Fruit fly (Drosophila melanogaster) whole organism, embryonic: ENCODE measurements around the gene scpr-B.

Experiments
- Abd-B ChIP-seq: fragments of 200-800 bp; sonication (Bioruptor generic); optimal IDR thresholded peaks from 2 replicates; lab custom pipeline; 2018; ENCODE audit warnings: missing biosample characterization, mild to moderate bottlenecking, missing genetic modification characterization, moderate library complexity
- Antp ChIP-seq: fragments of 200-800 bp; sonication (Bioruptor generic); optimal IDR thresholded peaks from 3 replicates; lab custom pipeline; 2016; ENCODE audit warnings: missing biosample characterization, missing genetic modification characterization
- BtbVII ChIP-seq: fragments of 200-800 bp; sonication (Bioruptor generic); optimal IDR thresholded peaks from 3 replicates; lab custom pipeline; 2017; ENCODE audit warnings: missing biosample characterization, mild to moderate bottlenecking, missing genetic modification characterization
- CG1024 ChIP-seq: fragments of 200-800 bp; sonication (Bioruptor generic); IDR thresholded peaks from 2 replicates; pipeline ENCODE4 v1.3.6; 2022; ENCODE audit warnings: missing biosample characterization, missing genetic modification characterization
- CG10565 ChIP-seq: fragments of 200-800 bp; sonication (Bioruptor generic); optimal IDR thresholded peaks from 3 replicates; lab custom pipeline; 2016; ENCODE audit warnings: missing biosample characterization, mild to moderate bottlenecking, missing genetic modification characterization
- CG10959 ChIP-seq: fragments of 200-800 bp; sonication (Bioruptor generic); IDR thresholded peaks from 2 replicates; pipeline ENCODE4 v1.3.6; 2022; ENCODE audit warnings: missing biosample characterization, missing genetic modification characterization
- CG12219 ChIP-seq: fragments of 200-800 bp; sonication (Bioruptor generic); optimal IDR thresholded peaks from 3 replicates; lab custom pipeline; 2018; ENCODE audit warnings: missing biosample characterization, mild to moderate bottlenecking, missing genetic modification characterization
- CG1233 ChIP-seq: fragments of 200-800 bp; sonication (Bioruptor generic); optimal IDR thresholded peaks from 4 replicates; lab custom pipeline; 2018; ENCODE audit warnings: missing biosample characterization, mild to moderate bottlenecking, missing genetic modification characterization
- CG13123 ChIP-seq: fragments of 200-800 bp; sonication (Bioruptor generic); optimal IDR thresholded peaks from 2 replicates; lab custom pipeline; 2016; ENCODE audit warnings: missing biosample characterization, missing genetic modification characterization
- CG13894 ChIP-seq: fragments of 200-800 bp; sonication (Bioruptor generic); optimal IDR thresholded peaks from 3 replicates; lab custom pipeline; 2018; ENCODE audit warnings: missing biosample characterization, mild to moderate bottlenecking, missing genetic modification characterization, moderate library complexity
- CG14014 ChIP-seq: fragments of 200-800 bp; sonication (Bioruptor generic); IDR thresholded peaks from 2 replicates; pipeline ENCODE4 v1.3.6; 2022; ENCODE audit warnings: missing biosample characterization, missing genetic modification characterization
- CG14441 ChIP-seq: fragments of 200-800 bp; sonication (Bioruptor generic); IDR thresholded peaks from 2 replicates; pipeline ENCODE4 v1.3.6; 2022; ENCODE audit warnings: missing biosample characterization, missing genetic modification characterization
- CG15011 ChIP-seq: fragments of 200-800 bp; sonication (Bioruptor generic); optimal IDR thresholded peaks from 3 replicates; lab custom pipeline; 2018; ENCODE audit warnings: missing biosample characterization, mild to moderate bottlenecking, missing genetic modification characterization
- CG2678 ChIP-seq: fragments of 200-800 bp; sonication (Bioruptor generic); optimal IDR thresholded peaks from 3 replicates; lab custom pipeline; 2019; ENCODE audit warnings: missing biosample characterization, mild to moderate bottlenecking, missing genetic modification characterization, moderate library complexity
- CG30403 ChIP-seq: fragments of 200-800 bp; sonication (Bioruptor generic); optimal IDR thresholded peaks from 3 replicates; lab custom pipeline; 2016; ENCODE audit warnings: missing biosample characterization, missing genetic modification characterization
- CG3163 ChIP-seq: fragments of 200-800 bp; sonication (Bioruptor generic); optimal IDR thresholded peaks from 3 replicates; lab custom pipeline; 2016; ENCODE audit warnings: missing biosample characterization, missing genetic modification characterization
- CG32772 ChIP-seq: fragments of 200-800 bp; sonication (Bioruptor generic); IDR thresholded peaks from 2 replicates; pipeline ENCODE4 v1.3.6; 2022; ENCODE audit warnings: missing biosample characterization, missing genetic modification characterization
- CG4282 ChIP-seq: fragments of 200-800 bp; sonication (Bioruptor generic); optimal IDR thresholded peaks from 2 replicates; lab custom pipeline; 2016; ENCODE audit warnings: missing biosample characterization, missing genetic modification characterization
- CG6654 ChIP-seq: fragments of 200-800 bp; sonication (Bioruptor generic); optimal IDR thresholded peaks from 2 replicates; lab custom pipeline; 2017; ENCODE audit warnings: missing biosample characterization, mild to moderate bottlenecking, missing genetic modification characterization
- CG6854 ChIP-seq: fragments of 200-800 bp; sonication (Bioruptor generic); optimal IDR thresholded peaks from 3 replicates; lab custom pipeline; 2017; ENCODE audit warnings: missing biosample characterization, mild to moderate bottlenecking, missing genetic modification characterization
- CG7556 ChIP-seq: fragments of 200-800 bp; sonication (Bioruptor generic); optimal IDR thresholded peaks from 2 replicates; lab custom pipeline; 2017; ENCODE audit warnings: missing biosample characterization, mild to moderate bottlenecking, missing genetic modification characterization
- CG7928 ChIP-seq: fragments of 200-800 bp; sonication (Bioruptor generic); optimal IDR thresholded peaks from 2 replicates; lab custom pipeline; 2017; ENCODE audit warnings: missing biosample characterization, mild to moderate bottlenecking, missing genetic modification characterization
- CG8478 ChIP-seq: fragments of >200 bp; optimal IDR thresholded peaks from 2 replicates; lab custom pipeline; 2018
- CG8944 ChIP-seq: fragments of 200-800 bp; sonication (Bioruptor generic); optimal IDR thresholded peaks from 3 replicates; lab custom pipeline; 2016; ENCODE audit warnings: missing biosample characterization, missing genetic modification characterization
- CG9609 ChIP-seq: fragments of 200-800 bp; sonication (Bioruptor generic); optimal IDR thresholded peaks from 3 replicates; lab custom pipeline; 2016; ENCODE audit warnings: missing biosample characterization, missing genetic modification characterization
- Chrac-16 ChIP-seq: fragments of 200-800 bp; sonication (Bioruptor generic); optimal IDR thresholded peaks from 3 replicates; lab custom pipeline; 2016; ENCODE audit warnings: missing biosample characterization, missing genetic modification characterization
- Hey ChIP-seq: fragments of 200-800 bp; sonication (Bioruptor generic); optimal IDR thresholded peaks from 3 replicates; lab custom pipeline; 2018; ENCODE audit warnings: missing biosample characterization, mild to moderate bottlenecking, missing genetic modification characterization
- Jarid2 ChIP-seq: fragments of 200-800 bp; sonication (Bioruptor generic); optimal IDR thresholded peaks from 3 replicates; lab custom pipeline; 2017; ENCODE audit warnings: mild to moderate bottlenecking, missing biosample characterization, missing genetic modification reagents, missing genetic modification characterization
- Mes4 ChIP-seq: fragments of 200-800 bp; sonication (Bioruptor generic); optimal IDR thresholded peaks from 2 replicates; lab custom pipeline; 2016; ENCODE audit warnings: missing biosample characterization, missing genetic modification characterization
- YL-1 ChIP-seq: fragments of 200-800 bp; sonication (Bioruptor generic); optimal IDR thresholded peaks from 3 replicates; lab custom pipeline; 2017; ENCODE audit warnings: missing biosample characterization, mild to moderate bottlenecking, missing genetic modification characterization
- aop ChIP-seq: fragments of 200-800 bp; sonication (Bioruptor generic); IDR thresholded peaks from 2 replicates; pipeline ENCODE4 v1.3.6; 2022; ENCODE audit warnings: missing biosample characterization, missing genetic modification characterization
- az2 ChIP-seq: fragments of 200-800 bp; sonication (Bioruptor generic); optimal IDR thresholded peaks from 3 replicates; lab custom pipeline; 2016; ENCODE audit warnings: missing biosample characterization, missing genetic modification characterization
- cad ChIP-seq: fragments of >200 bp; optimal IDR thresholded peaks from 2 replicates; lab custom pipeline; 2017; ENCODE audit warnings: missing biosample characterization, missing genetic modification characterization
- crol ChIP-seq: fragments of 200-800 bp; sonication (Bioruptor generic); IDR thresholded peaks from 2 replicates; pipeline ENCODE4 v1.3.6; 2022; ENCODE audit warnings: missing biosample characterization, missing genetic modification characterization
- danr ChIP-seq: fragments of 200-800 bp; sonication (Bioruptor generic); IDR thresholded peaks from 2 replicates; pipeline ENCODE4 v1.3.6; 2022; ENCODE audit warnings: missing biosample characterization, missing genetic modification characterization
- dmrt11E ChIP-seq: fragments of 200-800 bp; sonication (Bioruptor generic); optimal IDR thresholded peaks from 3 replicates; lab custom pipeline; 2018; ENCODE audit warnings: missing biosample characterization, mild to moderate bottlenecking, missing genetic modification characterization, moderate library complexity
- dysf ChIP-seq: fragments of 200-800 bp; sonication (Bioruptor generic); IDR thresholded peaks from 3 replicates; pipeline ENCODE4 v1.3.6; 2022; ENCODE audit warnings: missing biosample characterization, missing genetic modification characterization
- en ChIP-seq: fragments of 200-800 bp; sonication (Bioruptor generic); optimal IDR thresholded peaks from 2 replicates; lab custom pipeline; 2016; ENCODE audit warnings: missing biosample characterization, missing genetic modification characterization
- gfzf ChIP-seq: fragments of 200-800 bp; sonication (Bioruptor generic); optimal IDR thresholded peaks from 2 replicates; lab custom pipeline; 2016; ENCODE audit warnings: missing biosample characterization, mild to moderate bottlenecking, missing genetic modification characterization, moderate library complexity
- grau ChIP-seq: fragments of 200-800 bp; optimal IDR thresholded peaks from 3 replicates; lab custom pipeline; 2019; ENCODE audit warnings: missing biosample characterization, mild to moderate bottlenecking, missing genetic modification characterization, moderate library complexity
- ham ChIP-seq: fragments of 200-800 bp; sonication (Bioruptor generic); IDR thresholded peaks from 2 replicates; pipeline ENCODE4 v1.3.6; 2022; ENCODE audit warnings: missing biosample characterization, missing genetic modification characterization
- hkb ChIP-seq, 2 experiments: fragments of 200-800 bp in 1 of 2; fragments of >200 bp in 1 of 2; sonication (Bioruptor generic) in 1 of 2; IDR thresholded peaks in 1 of 2; optimal IDR thresholded peaks in 1 of 2; 2 replicates each; pipeline versions ENCODE4 v1.3.6 to Lab custom; 2017 to 2022; ENCODE audit warnings: missing biosample characterization in 1 of 2, missing genetic modification characterization in 1 of 2
- nmo ChIP-seq: fragments of 200-800 bp; sonication (Bioruptor generic); optimal IDR thresholded peaks from 2 replicates; lab custom pipeline; 2018; ENCODE audit warnings: missing biosample characterization, mild to moderate bottlenecking, missing genetic modification characterization, moderate library complexity
- odd ChIP-seq: fragments of 200-800 bp; sonication (Bioruptor generic); optimal IDR thresholded peaks from 2 replicates; lab custom pipeline; 2017; ENCODE audit warnings: missing biosample characterization, mild to moderate bottlenecking, missing genetic modification characterization
- otp ChIP-seq: fragments of 200-800 bp; sonication (Bioruptor generic); IDR thresholded peaks from 3 replicates; pipeline ENCODE4, ENCODE4 v1.3.6; 2022; ENCODE audit warnings: missing biosample characterization, missing genetic modification characterization
- ro ChIP-seq: fragments of 200-800 bp; sonication (Bioruptor generic); IDR thresholded peaks from 2 replicates; pipeline ENCODE4 v1.3.6; 2022; ENCODE audit warnings: missing biosample characterization, missing genetic modification characterization
- slou ChIP-seq: fragments of 200-800 bp; sonication (Bioruptor generic); optimal IDR thresholded peaks from 3 replicates; lab custom pipeline; 2016; ENCODE audit warnings: missing biosample characterization, missing genetic modification characterization
- sug ChIP-seq: fragments of 200-800 bp; optimal IDR thresholded peaks from 2 replicates; lab custom pipeline; 2019; ENCODE audit warnings: missing biosample characterization, mild to moderate bottlenecking, missing genetic modification characterization, moderate library complexity
- tap ChIP-seq: fragments of 200-800 bp; optimal IDR thresholded peaks from 3 replicates; lab custom pipeline; 2019; ENCODE audit warnings: missing biosample characterization, mild to moderate bottlenecking, missing genetic modification characterization, moderate library complexity
- unc-4 ChIP-seq: fragments of 200-800 bp; sonication (Bioruptor generic); IDR thresholded peaks from 2 replicates; pipeline ENCODE4 v1.3.6; 2022; ENCODE audit warnings: missing biosample characterization, missing genetic modification characterization; ENCODE audit not compliant: partially characterized antibody
- vvl ChIP-seq: fragments of 200-800 bp; sonication (Bioruptor generic); IDR thresholded peaks from 2 replicates; pipeline ENCODE4 v1.3.6; 2022; ENCODE audit warnings: missing biosample characterization, missing genetic modification characterization

Gene scpr-B

DNA sequence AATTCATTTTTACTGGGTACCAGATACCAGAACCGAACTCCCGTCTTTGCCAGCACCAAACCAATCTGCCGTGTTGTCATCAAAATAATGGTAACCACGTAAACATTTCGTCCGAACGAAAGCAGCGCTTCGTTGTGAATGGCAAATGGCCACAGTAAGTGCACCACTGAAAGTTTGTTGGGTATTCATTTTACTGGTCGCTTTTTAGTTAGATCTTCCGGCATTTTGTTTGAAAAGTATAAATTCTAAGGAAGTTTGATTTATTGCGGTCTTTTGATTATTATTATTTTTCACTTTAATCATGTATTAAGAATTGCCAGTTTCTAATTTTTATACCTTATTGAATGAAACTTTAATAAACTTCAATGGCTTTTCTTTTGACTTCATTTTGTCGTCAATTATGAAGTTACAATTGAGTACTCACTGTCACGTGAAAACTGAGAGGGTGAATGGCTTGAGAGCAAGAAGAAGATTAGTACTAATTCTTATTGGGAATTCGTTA lies 26.3 kb downstream of the scpr-B start, which contains the start of gene ZnT86D (continued):
- TF ChIP-seq CG12219 (GFP tag; lab: Kevin White, UChicago) (no peak), CG13894 (tag; lab: Kevin White, UChicago) (peak; percentile 79), sug (tag; lab: Kevin White, UChicago) (peak; percentile 80), BtbVII (GFP tag; lab: Kevin White, UChicago) (no peak), en (no peak), CG15011 (GFP tag; lab: Kevin White, UChicago) (peak; percentile 21), dmrt11E (tag; lab: Kevin White, UChicago) (peak; percentile 12), ro (GFP tag; lab: Robert Waterston, UW) (no peak), CG8944 (GFP tag; lab: Kevin White, UChicago) (peak; percentile 4), Chrac-16 (GFP tag; lab: Kevin White, UChicago) (peak; percentile 33), CG9609 (GFP tag; lab: Kevin White, UChicago) (peak; percentile 38), CG32772 (GFP tag; lab: Robert Waterston, UW) (peak; percentile 39; the same call in 1 of the 2 replicates), aop (GFP tag; lab: Robert Waterston, UW) (no peak), CG6854 (GFP tag; lab: Kevin White, UChicago) (no peak), grau (tag; lab: Kevin White, UChicago) (peak; percentile 99), CG1233 (GFP tag; lab: Kevin White, UChicago) (peak; percentile 46), otp (GFP tag; lab: Robert Waterston, UW) (no peak), crol (GFP tag; lab: Robert Waterston, UW) (peak; percentile 71), YL-1 (GFP tag; lab: Kevin White, UChicago) (peak; percentile 80), Mes4 (peak; percentile 26), hkb (optimal IDR thresholded peaks at IDR 0.05; lab: Kevin White, UChicago) (no peak), hkb (GFP tag; IDR thresholded peaks at IDR 0.05; lab: Robert Waterston, UW) (0 out of 2 replicates have a peak, but pooled peaks have one; percentile 6), Abd-B (peak; percentile 67), CG8478 (lab: Kevin White, UChicago) (no peak), odd (GFP tag; lab: Kevin White, UChicago) (peak; percentile 37), tap (peak; percentile 43), Jarid2 (GFP tag; lab: Kevin White, UChicago) (no peak), CG10959 (GFP tag; lab: Robert Waterston, UW) (no peak), CG2678 (tag; lab: Kevin White, UChicago) (peak; percentile 83), Antp (peak; percentile 49), CG13123 (peak; percentile 17), nmo (peak; percentile 67), CG4282 (no peak), CG7928 (GFP tag; lab: Kevin White, UChicago) (no peak), cad (GFP tag; lab: Kevin White, UChicago) (no peak), az2 (no peak), danr (GFP tag; lab: Robert Waterston, UW) (no peak), CG10565 (no peak), CG30403 (GFP tag; lab: Kevin White, UChicago) (peak; percentile 59), CG14014 (GFP tag; lab: Robert Waterston, UW) (0 out of 2 replicates have a peak, but pooled peaks have one; percentile 12), CG3163 (GFP tag; lab: Kevin White, UChicago) (peak; percentile 47), dysf (peak; percentile 63; the same call in 2 of the 3 replicates), unc-4 (peak; percentile 43; the same call in 1 of the 2 replicates), slou (GFP tag; lab: Kevin White, UChicago) (peak; percentile 25), Hey (tag; lab: Kevin White, UChicago) (no peak), CG7556 (GFP tag; lab: Kevin White, UChicago) (peak; percentile 68), gfzf (GFP tag; lab: Kevin White, UChicago) (peak; percentile 13), ham (no peak), CG14441 (GFP tag; lab: Robert Waterston, UW) (0 out of 2 replicates have a peak, but pooled peaks have one; percentile 23), CG1024 (GFP tag; lab: Robert Waterston, UW) (no peak), CG6654 (GFP tag; lab: Kevin White, UChicago) (no peak), vvl (GFP tag; lab: Robert Waterston, UW) (peak; percentile 24; the same call in 1 of the 2 replicates)
